Worm (Caenorhabditis elegans) whole organism, L4 larva: Measurements from ENCODE around the gene ndab-1.

Experiments used
- F10B5.3 ChIP-seq: sonication (generic microtip); optimal IDR thresholded peaks from 2 replicates; lab custom pipeline; 2016; ENCODE audit warnings: mild to moderate bottlenecking, missing genetic modification characterization, missing compliant biosample characterization
- F37D6.2 ChIP-seq: sonication (generic microtip); optimal IDR thresholded peaks from 2 replicates; lab custom pipeline; 2016; ENCODE audit warnings: mild to moderate bottlenecking, missing genetic modification characterization, missing compliant biosample characterization
- F49E8.2 ChIP-seq: sonication (generic microtip); optimal IDR thresholded peaks from 2 replicates; lab custom pipeline; 2016; ENCODE audit warnings: missing compliant biosample characterization, mild to moderate bottlenecking, missing genetic modification characterization, borderline replicate concordance
- R02D3.7 ChIP-seq: fragments of 150-350 bp; sonication (generic microtip); optimal IDR thresholded peaks from 3 replicates; lab custom pipeline; 2014; ENCODE audit warnings: missing biosample characterization, missing genetic modification characterization
- aha-1 ChIP-seq: fragments of 150-350 bp; peaks from one replicate; lab custom pipeline; 2014; ENCODE audit warnings: missing biosample characterization, missing genetic modification characterization
- arid-1 ChIP-seq: fragments of 200-800 bp; sonication (Bioruptor generic); conservative IDR thresholded peaks from 2 replicates; pipeline ENCODE4 v1.3.6; 2022; ENCODE audit warnings: missing genetic modification reagents, missing genetic modification characterization, missing compliant biosample characterization
- attf-4 ChIP-seq: sonication (generic microtip); optimal IDR thresholded peaks from 3 replicates; lab custom pipeline; 2017; ENCODE audit warnings: missing biosample characterization, missing genetic modification characterization
- ceh-32 ChIP-seq: sonication (generic microtip); optimal IDR thresholded peaks from 2 replicates; lab custom pipeline; 2016; ENCODE audit warnings: mild to moderate bottlenecking, missing genetic modification characterization, missing compliant biosample characterization; ENCODE audit not compliant: poor library complexity
- ceh-62 ChIP-seq: sonication (generic microtip); optimal IDR thresholded peaks from 2 replicates; lab custom pipeline; 2017; ENCODE audit warnings: missing biosample characterization, missing genetic modification characterization
- ceh-82 ChIP-seq: sonication (generic microtip); optimal IDR thresholded peaks from 2 replicates; lab custom pipeline; 2017; ENCODE audit warnings: missing biosample characterization, missing genetic modification characterization
- ces-1 ChIP-seq: fragments of 150-350 bp; sonication (generic microtip); optimal IDR thresholded peaks from 4 replicates; lab custom pipeline; 2014; ENCODE audit warnings: missing biosample characterization, missing genetic modification reagents, missing genetic modification characterization
- cey-2 ChIP-seq: sonication (generic microtip); optimal IDR thresholded peaks from 3 replicates; lab custom pipeline; 2017; ENCODE audit warnings: missing genetic modification characterization, mild to moderate bottlenecking, missing compliant biosample characterization, antibody characterized with exemption, borderline replicate concordance; ENCODE audit not compliant: insufficient read depth
- daf-12 ChIP-seq: fragments of 150-350 bp; optimal IDR thresholded peaks from 2 replicates; lab custom pipeline; 2014; ENCODE audit warnings: missing biosample characterization, missing genetic modification reagents, missing genetic modification characterization
- dpl-1 ChIP-seq: fragments of 150-350 bp; optimal IDR thresholded peaks from 2 replicates; lab custom pipeline; 2014; ENCODE audit warnings: missing biosample characterization, missing genetic modification reagents, missing genetic modification characterization
- dve-1 ChIP-seq: sonication (generic microtip); optimal IDR thresholded peaks from 2 replicates; lab custom pipeline; 2017; ENCODE audit warnings: antibody characterized with exemption, mild to moderate bottlenecking, missing genetic modification characterization, missing compliant biosample characterization; ENCODE audit not compliant: insufficient read depth
- egl-27 ChIP-seq: sonication (generic microtip); optimal IDR thresholded peaks from 3 replicates; lab custom pipeline; 2017; ENCODE audit warnings: missing biosample characterization, missing genetic modification reagents, missing genetic modification characterization
- egl-43 ChIP-seq: fragments of 200-800 bp; sonication (Bioruptor generic); IDR thresholded peaks from 2 replicates; pipeline ENCODE4 v1.3.6; 2022; ENCODE audit warnings: missing genetic modification reagents, missing genetic modification characterization, missing compliant biosample characterization
- fkh-10 ChIP-seq: fragments of 150-350 bp; optimal IDR thresholded peaks from 2 replicates; lab custom pipeline; 2014; ENCODE audit warnings: missing biosample characterization, missing genetic modification reagents, missing genetic modification characterization
- hif-1 ChIP-seq, 2 experiments: sonication (generic microtip); optimal IDR thresholded peaks; 2 replicates each; lab custom pipeline; 2016 to 2017; ENCODE audit warnings: missing compliant biosample characterization in 2 of 2, missing genetic modification characterization in 2 of 2, missing genetic modification reagents in 2 of 2, missing genotype in 2 of 2, mild to moderate bottlenecking in 1 of 2
- hlh-11 ChIP-seq: fragments of 200-800 bp; sonication (Bioruptor generic); optimal IDR thresholded peaks from 2 replicates; lab custom pipeline; 2018; ENCODE audit warnings: mild to moderate bottlenecking, missing genetic modification characterization, missing compliant biosample characterization
- hlh-30 ChIP-seq: sonication (generic microtip); optimal IDR thresholded peaks from 2 replicates; lab custom pipeline; 2017; ENCODE audit warnings: antibody characterized with exemption, mild to moderate bottlenecking, missing genetic modification characterization, missing compliant biosample characterization; ENCODE audit not compliant: insufficient read depth
- jun-1 ChIP-seq: fragments of 150-350 bp; optimal IDR thresholded peaks from 2 replicates; lab custom pipeline; 2014; ENCODE audit warnings: missing biosample characterization, missing genetic modification reagents, missing genetic modification characterization
- lim-7 ChIP-seq: fragments of 200-800 bp; sonication (Bioruptor generic); IDR thresholded peaks from 2 replicates; pipeline ENCODE4 v1.3.6; 2022; ENCODE audit warnings: missing genetic modification characterization, missing compliant biosample characterization
- lin-1 ChIP-seq: fragments of 200-800 bp; sonication (Bioruptor generic); IDR thresholded peaks from 2 replicates; pipeline ENCODE4 v1.3.6; 2022; ENCODE audit warnings: missing genetic modification reagents, missing genetic modification characterization, missing compliant biosample characterization
- lin-13 ChIP-seq: fragments of 150-350 bp; optimal IDR thresholded peaks from 2 replicates; lab custom pipeline; 2014; ENCODE audit warnings: missing biosample characterization, missing genetic modification reagents, missing genetic modification characterization
- lin-15B ChIP-seq: fragments of 150-350 bp; sonication (generic microtip); optimal IDR thresholded peaks from 3 replicates; lab custom pipeline; 2014; ENCODE audit warnings: missing biosample characterization, missing genetic modification characterization
- lin-29 ChIP-seq: fragments of 200-800 bp; sonication (Bioruptor generic); IDR thresholded peaks from 2 replicates; pipeline ENCODE4 v1.3.6; 2022; ENCODE audit warnings: missing genetic modification reagents, missing genetic modification characterization, missing compliant biosample characterization
- madf-5 ChIP-seq, 2 experiments: fragments of 200-800 bp; sonication (Bioruptor generic); IDR thresholded peaks; 2 replicates each; pipeline ENCODE4 v1.3.6; 2022; ENCODE audit warnings: missing compliant biosample characterization in 2 of 2, missing genetic modification characterization in 2 of 2
- mep-1 ChIP-seq: fragments of 150-350 bp; sonication (generic microtip); optimal IDR thresholded peaks from 3 replicates; lab custom pipeline; 2014; ENCODE audit warnings: missing biosample characterization, missing genetic modification characterization
- mes-2 ChIP-seq: sonication (generic microtip); optimal IDR thresholded peaks from 2 replicates; lab custom pipeline; 2016; ENCODE audit warnings: missing genotype, mild to moderate bottlenecking, missing genetic modification characterization, missing compliant biosample characterization; ENCODE audit not compliant: poor library complexity, severe bottlenecking
- mxl-3 ChIP-seq: fragments of 200-800 bp; sonication (Bioruptor generic); optimal IDR thresholded peaks from 2 replicates; lab custom pipeline; 2018; ENCODE audit warnings: mild to moderate bottlenecking, missing genetic modification characterization, missing compliant biosample characterization
- nhr-102 ChIP-seq: sonication (generic microtip); optimal IDR thresholded peaks from 2 replicates; lab custom pipeline; 2016; ENCODE audit warnings: mild to moderate bottlenecking, missing genetic modification characterization, moderate library complexity, missing compliant biosample characterization
- nhr-11 ChIP-seq: fragments of 150-350 bp; optimal IDR thresholded peaks from 2 replicates; lab custom pipeline; 2014; ENCODE audit warnings: missing biosample characterization, missing genetic modification characterization
- nhr-111 ChIP-seq: fragments of 200-800 bp; sonication (Bioruptor generic); optimal IDR thresholded peaks from 2 replicates; lab custom pipeline; 2018; ENCODE audit warnings: mild to moderate bottlenecking, missing genetic modification characterization, missing compliant biosample characterization
- nhr-237 ChIP-seq: sonication (generic microtip); optimal IDR thresholded peaks from 2 replicates; lab custom pipeline; 2017; ENCODE audit warnings: missing biosample characterization, missing genetic modification characterization
- pha-4 ChIP-seq, 2 experiments: fragments of 150-350 bp in 1 of 2; fragments of 200-800 bp in 1 of 2; sonication (Bioruptor generic) in 1 of 2; IDR thresholded peaks in 1 of 2; optimal IDR thresholded peaks in 1 of 2; 2 replicates each; pipeline versions ENCODE4 v1.3.6 to Lab custom; 2014 to 2022; ENCODE audit warnings: missing genetic modification characterization in 2 of 2, missing genetic modification reagents in 2 of 2, missing biosample characterization in 1 of 2, missing compliant biosample characterization in 1 of 2
- pqm-1 ChIP-seq: sonication (generic microtip); optimal IDR thresholded peaks from 2 replicates; lab custom pipeline; 2017; ENCODE audit warnings: missing biosample characterization, missing genetic modification characterization
- rbr-2 ChIP-seq: sonication (generic microtip); optimal IDR thresholded peaks from 2 replicates; lab custom pipeline; 2016; ENCODE audit warnings: missing genotype, missing genetic modification characterization, missing compliant biosample characterization
- set-16 ChIP-seq: fragments of 200-800 bp; sonication (Bioruptor generic); IDR thresholded peaks from 2 replicates; pipeline ENCODE4 v1.3.6; 2022; ENCODE audit warnings: missing genetic modification reagents, missing genetic modification characterization, missing compliant biosample characterization
- skn-1 ChIP-seq: fragments of 150-350 bp; optimal IDR thresholded peaks from 2 replicates; lab custom pipeline; 2014; ENCODE audit warnings: missing biosample characterization, missing genetic modification characterization
- snpc-4 ChIP-seq: fragments of 150-350 bp; optimal IDR thresholded peaks from 2 replicates; lab custom pipeline; 2014; ENCODE audit warnings: missing biosample characterization, missing genetic modification characterization
- spr-1 ChIP-seq: sonication (generic microtip); optimal IDR thresholded peaks from 2 replicates; lab custom pipeline; 2016; ENCODE audit warnings: mild to moderate bottlenecking, missing genetic modification characterization, missing compliant biosample characterization
- unc-62 ChIP-seq, 3 experiments: fragments of 150-350 bp in 1 of 3; sonication (generic microtip); optimal IDR thresholded peaks in 2 of 3; peaks in 1 of 3; 1 replicate in 1 of 3; 2 replicates in 2 of 3; lab custom pipeline; 2014 to 2017; ENCODE audit warnings: missing biosample characterization in 3 of 3, missing genetic modification characterization in 3 of 3, missing genetic modification reagents in 3 of 3, missing genotype in 1 of 3
- zag-1 ChIP-seq: fragments of 150-350 bp; optimal IDR thresholded peaks from 2 replicates; lab custom pipeline; 2014; ENCODE audit warnings: missing biosample characterization, missing genetic modification characterization
- zfp-2 ChIP-seq: sonication (generic microtip); optimal IDR thresholded peaks from 2 replicates; lab custom pipeline; 2016; ENCODE audit warnings: mild to moderate bottlenecking, missing genetic modification characterization, missing compliant biosample characterization
- zfp-3 ChIP-seq: fragments of 200-800 bp; sonication (Bioruptor generic); conservative IDR thresholded peaks from 2 replicates; pipeline ENCODE4 v1.3.6; 2022; ENCODE audit warnings: missing genetic modification reagents, missing genetic modification characterization, missing compliant biosample characterization
- zip-2 ChIP-seq: fragments of 150-350 bp; optimal IDR thresholded peaks from 2 replicates; lab custom pipeline; 2014; ENCODE audit warnings: missing biosample characterization, missing genetic modification characterization
- ztf-11 ChIP-seq: fragments of 150-350 bp; optimal IDR thresholded peaks from 2 replicates; lab custom pipeline; 2014; ENCODE audit warnings: missing biosample characterization, missing genetic modification characterization

Gene ndab-1

ce11 chrIII:11921658-11922098 lies 6.2 kb upstream of the ndab-1 start, which contains the start of gene Y56A3A.22 (continued):
- TF ChIP-seq fkh-10 (GFP tag; lab: Kevin White, UChicago) (no peak), rbr-2 (tag; lab: Kevin White, UChicago) (peak; percentile 44), mep-1 (tag; lab: Kevin White, UChicago) (peak; percentile 22)

- no peak for TF ChIP-seq nhr-111 (GFP tag; lab: Kevin White, UChicago)
- no peak for TF ChIP-seq arid-1
- TF ChIP-seq unc-62 (GFP tag; optimal IDR thresholded peaks at IDR 0.05 in 1 of 2; lab: Kevin White, UChicago): peak in 1 of 2 experiments; percentile 8
- no peak for TF ChIP-seq unc-62 (tag; optimal IDR thresholded peaks at IDR 0.05; lab: Kevin White, UChicago)
- no peak for TF ChIP-seq F49E8.2 (tag; lab: Kevin White, UChicago)
- TF ChIP-seq daf-12 (tag; lab: Kevin White, UChicago): no peak
- no peak for TF ChIP-seq egl-43
- TF ChIP-seq zfp-3: no peak
- TF ChIP-seq R02D3.7 (tag; lab: Kevin White, UChicago): no peak
- no peak for TF ChIP-seq lin-1
- no peak for TF ChIP-seq pha-4 (GFP tag; IDR thresholded peaks at IDR 0.05; lab: Robert Waterston, UW)
- TF ChIP-seq pha-4 (tag; optimal IDR thresholded peaks at IDR 0.05; lab: Kevin White, UChicago): no peak
- TF ChIP-seq cey-2 (tag; lab: Kevin White, UChicago): no peak
- TF ChIP-seq attf-4 (tag; lab: Kevin White, UChicago): no peak
- peak; percentile 36 for TF ChIP-seq aha-1 (tag; lab: Kevin White, UChicago)
- no peak for TF ChIP-seq nhr-237 (tag; lab: Kevin White, UChicago)
- no peak for TF ChIP-seq ceh-82 (tag; lab: Kevin White, UChicago)
- no peak for TF ChIP-seq egl-27 (tag; lab: Kevin White, UChicago)
- no peak for TF ChIP-seq madf-5 (GFP tag; IDR thresholded peaks at IDR 0.05; lab: Robert Waterston, UW)
- peak; percentile 3 for TF ChIP-seq lin-13 (GFP tag; lab: Kevin White, UChicago)
- no peak for TF ChIP-seq zag-1 (tag; lab: Kevin White, UChicago)
- TF ChIP-seq ceh-62: no peak
- no peak for TF ChIP-seq set-16 (GFP tag; lab: Robert Waterston, UW)
- no peak for TF ChIP-seq nhr-11 (tag; lab: Kevin White, UChicago)
- TF ChIP-seq ztf-11: no peak
- TF ChIP-seq mxl-3 (GFP tag; lab: Kevin White, UChicago): no peak
- TF ChIP-seq spr-1 (tag; lab: Kevin White, UChicago): no peak
- no peak for TF ChIP-seq lin-29 (GFP tag; lab: Robert Waterston, UW)
- TF ChIP-seq hlh-30 (tag; lab: Kevin White, UChicago): peak; percentile 22
- no peak for TF ChIP-seq snpc-4
- TF ChIP-seq F37D6.2: no peak
- TF ChIP-seq zfp-2 (tag; lab: Kevin White, UChicago): no peak
- no peak for TF ChIP-seq pqm-1 (tag; lab: Kevin White, UChicago)
- TF ChIP-seq ceh-32 (tag; lab: Kevin White, UChicago): no peak
- no peak for TF ChIP-seq skn-1 (tag; lab: Kevin White, UChicago)
- peak in 1 of 2 experiments; percentile 45 for TF ChIP-seq hif-1 (tag; optimal IDR thresholded peaks at IDR 0.05; lab: Kevin White, UChicago)
- no peak for TF ChIP-seq ces-1 (GFP tag; lab: Kevin White, UChicago)
- TF ChIP-seq lim-7 (GFP tag; lab: Robert Waterston, UW): no peak
- TF ChIP-seq jun-1 (tag; lab: Kevin White, UChicago): no peak
- no peak for TF ChIP-seq zip-2 (tag; lab: Kevin White, UChicago)
- TF ChIP-seq lin-15B (tag; lab: Kevin White, UChicago): no peak
- TF ChIP-seq hlh-11: peak; percentile 51
- no peak for TF ChIP-seq F10B5.3 (tag; lab: Kevin White, UChicago)
- TF ChIP-seq dve-1 (tag; lab: Kevin White, UChicago): peak; percentile 72
- TF ChIP-seq mes-2 (tag; lab: Kevin White, UChicago): peak; percentile 83
- peak; percentile 72 for TF ChIP-seq dpl-1 (GFP tag; lab: Kevin White, UChicago)
- TF ChIP-seq nhr-102 (tag; lab: Kevin White, UChicago): no peak
Observed at ce11 chrIII:11920187-11920785, 4.8 kb upstream of the ndab-1 start, which contains the start of the genes ccf-1 and trap-4. Gene ccf-1, minus strand, starts transcription at chrIII:11920237. Gene trap-4, plus strand, starts transcription at chrIII:11920735.
